Worm (Caenorhabditis elegans): ENCODE data around the gene srx-7.

ce11 chrV:598626-599025 is 38.6 kb downstream of the srx-7 start:
- TF ChIP-seq ztf-23 (GFP tag; IDR thresholded peaks at IDR 0.05): no peak
- TF ChIP-seq flt-1 (GFP tag; IDR thresholded peaks at IDR 0.05): no peak
- no peak for TF ChIP-seq ref-1 (GFP tag; conservative IDR thresholded peaks at IDR 0.05)
- no peak for TF ChIP-seq cog-1 (tag; optimal IDR thresholded peaks at IDR 0.05)
- TF ChIP-seq ztf-29 (GFP tag; IDR thresholded peaks at IDR 0.05): no peak
- no peak for TF ChIP-seq klf-2 (GFP tag; conservative IDR thresholded peaks at IDR 0.05)
